Worm (Caenorhabditis elegans) whole organism, young adult: ENCODE results near the gene K11H3.3.
A peak's percentile ranks its signal among the peaks of the same experiment; 100 is the strongest.

Experiments
- B0035.1 ChIP-seq: sonication (generic microtip); optimal IDR thresholded peaks from 2 replicates; lab custom pipeline; 2016; ENCODE audit warnings: missing genetic modification characterization, mild to moderate bottlenecking, missing compliant biosample characterization, missing genotype, missing genetic modification reagents
- C06A6.2 ChIP-seq: fragments of 200-800 bp; sonication (Bioruptor generic); conservative IDR thresholded peaks from 2 replicates; pipeline ENCODE4 v1.3.6; 2022; ENCODE audit warnings: missing genetic modification characterization, missing compliant biosample characterization
- D2030.7 ChIP-seq: fragments of 200-800 bp; sonication (Bioruptor generic); IDR thresholded peaks from 2 replicates; pipeline ENCODE4 v1.3.6; 2022; ENCODE audit warnings: missing genetic modification reagents, missing genetic modification characterization, missing compliant biosample characterization
- F22D6.2 ChIP-seq: sonication (generic microtip); optimal IDR thresholded peaks from 2 replicates; lab custom pipeline; 2016; ENCODE audit warnings: mild to moderate bottlenecking, missing genetic modification characterization, missing compliant biosample characterization
- F23B12.7 ChIP-seq: sonication (generic microtip); optimal IDR thresholded peaks from 2 replicates; lab custom pipeline; 2017; ENCODE audit warnings: missing genetic modification characterization, mild to moderate bottlenecking, missing compliant biosample characterization, antibody characterized with exemption, moderate library complexity; ENCODE audit not compliant: insufficient read depth
- F33H1.4 ChIP-seq: fragments of 200-800 bp; sonication (Bioruptor generic); IDR thresholded peaks from 2 replicates; pipeline ENCODE4 v1.3.6; 2022; ENCODE audit warnings: missing genetic modification reagents, missing genetic modification characterization, missing compliant biosample characterization
- F39B2.1 ChIP-seq: fragments of 200-800 bp; sonication (Bioruptor generic); IDR thresholded peaks from 2 replicates; pipeline ENCODE4 v1.3.6; 2022; ENCODE audit warnings: missing genetic modification reagents, missing genetic modification characterization, missing compliant biosample characterization
- F52B5.7 ChIP-seq: sonication (generic microtip); optimal IDR thresholded peaks from 2 replicates; lab custom pipeline; 2016; ENCODE audit warnings: mild to moderate bottlenecking, missing genetic modification characterization, missing compliant biosample characterization
- T07F8.4 ChIP-seq: sonication (generic microtip); optimal IDR thresholded peaks from 2 replicates; lab custom pipeline; 2016; ENCODE audit warnings: mild to moderate bottlenecking, missing genetic modification characterization, moderate library complexity, missing compliant biosample characterization
- Y53G8AR.9 ChIP-seq: fragments of 200-800 bp; sonication (Bioruptor generic); conservative IDR thresholded peaks from 2 replicates; pipeline ENCODE4 v1.3.6; 2022; ENCODE audit warnings: missing genetic modification reagents, missing genetic modification characterization, missing compliant biosample characterization
- Y67H2A.10 ChIP-seq: fragments of 200-800 bp; sonication (Bioruptor generic); conservative IDR thresholded peaks from 2 replicates; pipeline ENCODE4 v1.3.6; 2022; ENCODE audit warnings: missing genetic modification reagents, missing genetic modification characterization, missing compliant biosample characterization
- Y79H2A.3 ChIP-seq: fragments of 200-800 bp; sonication (Bioruptor generic); conservative IDR thresholded peaks from 2 replicates; pipeline ENCODE4 v1.3.6; 2022; ENCODE audit warnings: missing genetic modification reagents, missing genetic modification characterization, missing compliant biosample characterization
- aptf-2 ChIP-seq: fragments of 200-800 bp; sonication (Bioruptor generic); conservative IDR thresholded peaks from 2 replicates; pipeline ENCODE4 v1.3.6; 2022; ENCODE audit warnings: missing genetic modification reagents, missing genetic modification characterization, missing compliant biosample characterization
- attf-3 ChIP-seq: fragments of 200-800 bp; sonication (Bioruptor generic); conservative IDR thresholded peaks from 2 replicates; pipeline ENCODE4 v1.3.6; 2022; ENCODE audit warnings: missing genetic modification reagents, missing genetic modification characterization, missing compliant biosample characterization
- attf-5 ChIP-seq: fragments of 200-800 bp; sonication (Bioruptor generic); optimal IDR thresholded peaks from 2 replicates; lab custom pipeline; 2018; ENCODE audit warnings: mild to moderate bottlenecking, missing genetic modification characterization, missing compliant biosample characterization
- bed-2 ChIP-seq: fragments of 200-800 bp; sonication (Bioruptor generic); IDR thresholded peaks from 2 replicates; pipeline ENCODE4 v1.3.6; 2022; ENCODE audit warnings: missing genetic modification reagents, missing genetic modification characterization, missing compliant biosample characterization
- ccch-3 ChIP-seq: fragments of 200-800 bp; sonication (Bioruptor generic); optimal IDR thresholded peaks from 2 replicates; lab custom pipeline; 2018; ENCODE audit warnings: mild to moderate bottlenecking, missing genetic modification characterization, missing compliant biosample characterization
- cebp-2 ChIP-seq: fragments of 200-800 bp; sonication (Bioruptor generic); IDR thresholded peaks from 2 replicates; pipeline ENCODE4 v1.3.6; 2022; ENCODE audit warnings: missing genetic modification characterization, missing compliant biosample characterization
- ceh-40 ChIP-seq: fragments of 200-800 bp; sonication (Bioruptor generic); IDR thresholded peaks from 2 replicates; pipeline ENCODE4 v1.3.6; 2022; ENCODE audit warnings: missing genetic modification characterization, missing compliant biosample characterization
- dpl-1 ChIP-seq: fragments of 150-350 bp; optimal IDR thresholded peaks from 2 replicates; lab custom pipeline; 2014; ENCODE audit warnings: missing biosample characterization, missing genetic modification reagents, missing genetic modification characterization
- hlh-26 ChIP-seq: fragments of 200-800 bp; sonication (Bioruptor generic); conservative IDR thresholded peaks from 2 replicates; pipeline ENCODE4 v1.3.6; 2022; ENCODE audit warnings: missing genetic modification reagents, missing genetic modification characterization, missing compliant biosample characterization
- hmg-1.2 ChIP-seq: fragments of 200-800 bp; sonication (Bioruptor generic); IDR thresholded peaks from 2 replicates; pipeline ENCODE4 v1.3.6; 2022; ENCODE audit warnings: missing genetic modification reagents, missing genetic modification characterization, missing compliant biosample characterization
- hrde-1 ChIP-seq: sonication (generic microtip); optimal IDR thresholded peaks from 2 replicates; lab custom pipeline; 2016; ENCODE audit warnings: missing genetic modification characterization, mild to moderate bottlenecking, missing compliant biosample characterization, moderate library complexity, missing genotype, missing genetic modification reagents, borderline replicate concordance
- lag-1 ChIP-seq: fragments of 200-800 bp; sonication (Bioruptor generic); IDR thresholded peaks from 2 replicates; pipeline ENCODE4 v1.3.6; 2022; ENCODE audit warnings: missing genetic modification reagents, missing genetic modification characterization, missing compliant biosample characterization
- let-607 ChIP-seq, 2 experiments: fragments of 200-800 bp in 1 of 2; sonication (Bioruptor generic) in 1 of 2; sonication (generic microtip) in 1 of 2; optimal IDR thresholded peaks; 2 replicates each; lab custom pipeline; 2016 to 2018; ENCODE audit warnings: mild to moderate bottlenecking in 2 of 2, missing compliant biosample characterization in 2 of 2, missing genetic modification characterization in 2 of 2, moderate library complexity in 2 of 2, missing genotype in 1 of 2
- lin-54 ChIP-seq: fragments of 200-800 bp; sonication (Bioruptor generic); optimal IDR thresholded peaks from 2 replicates; lab custom pipeline; 2018; ENCODE audit warnings: mild to moderate bottlenecking, missing genetic modification characterization, missing compliant biosample characterization
- lsl-1 ChIP-seq: fragments of 200-800 bp; sonication (Bioruptor generic); optimal IDR thresholded peaks from 2 replicates; lab custom pipeline; 2018; ENCODE audit warnings: mild to moderate bottlenecking, missing genetic modification characterization, moderate library complexity, missing compliant biosample characterization
- madf-6 ChIP-seq: fragments of 200-800 bp; sonication (Bioruptor generic); IDR thresholded peaks from 2 replicates; pipeline ENCODE4 v1.3.6; 2022; ENCODE audit warnings: missing genetic modification reagents, missing genetic modification characterization, missing compliant biosample characterization
- madf-8 ChIP-seq: fragments of 200-800 bp; sonication (Bioruptor generic); conservative IDR thresholded peaks from 2 replicates; pipeline ENCODE4 v1.3.6; 2022; ENCODE audit warnings: missing genetic modification reagents, missing genetic modification characterization, missing compliant biosample characterization
- mcd-1 ChIP-seq: fragments of 200-800 bp; sonication (Bioruptor generic); IDR thresholded peaks from 2 replicates; pipeline ENCODE4 v1.3.6; 2022; ENCODE audit warnings: missing genetic modification reagents, missing genetic modification characterization, missing compliant biosample characterization
- nhr-120 ChIP-seq: fragments of 200-800 bp; sonication (Bioruptor generic); IDR thresholded peaks from 2 replicates; pipeline ENCODE4 v1.3.6; 2022; ENCODE audit warnings: missing genetic modification characterization, missing compliant biosample characterization
- nhr-179 ChIP-seq: sonication (generic microtip); optimal IDR thresholded peaks from 2 replicates; lab custom pipeline; 2016; ENCODE audit warnings: mild to moderate bottlenecking, missing genetic modification characterization, missing compliant biosample characterization
- nhr-27 ChIP-seq: fragments of 200-800 bp; sonication (Bioruptor generic); optimal IDR thresholded peaks from 2 replicates; lab custom pipeline; 2018; ENCODE audit warnings: mild to moderate bottlenecking, missing genetic modification characterization, moderate library complexity, missing compliant biosample characterization
- sea-2 ChIP-seq: fragments of 200-800 bp; sonication (Bioruptor generic); IDR thresholded peaks from 2 replicates; pipeline ENCODE4 v1.3.6; 2022; ENCODE audit warnings: missing genetic modification characterization, missing compliant biosample characterization
- snpc-1.3 ChIP-seq: sonication (generic microtip); optimal IDR thresholded peaks from 2 replicates; lab custom pipeline; 2017; ENCODE audit warnings: missing genetic modification characterization, mild to moderate bottlenecking, missing compliant biosample characterization, antibody characterized with exemption, moderate library complexity, missing genotype, missing genetic modification reagents; ENCODE audit not compliant: insufficient read depth
- somi-1 ChIP-seq: fragments of 200-800 bp; sonication (Bioruptor generic); optimal IDR thresholded peaks from 2 replicates; lab custom pipeline; 2018; ENCODE audit warnings: mild to moderate bottlenecking, missing genetic modification characterization, missing compliant biosample characterization
- tbp1 ChIP-seq: fragments of 200-800 bp; sonication (Bioruptor generic); optimal IDR thresholded peaks from 2 replicates; lab custom pipeline; 2018; ENCODE audit warnings: mild to moderate bottlenecking, missing genetic modification characterization, missing compliant biosample characterization
- tlf-1 ChIP-seq: fragments of 200-800 bp; sonication (Bioruptor generic); optimal IDR thresholded peaks from 2 replicates; lab custom pipeline; 2018; ENCODE audit warnings: mild to moderate bottlenecking, missing genetic modification characterization, missing compliant biosample characterization
- unc-62 ChIP-seq: fragments of 150-350 bp; optimal IDR thresholded peaks from 2 replicates; lab custom pipeline; 2014; ENCODE audit warnings: missing biosample characterization, missing genetic modification reagents, missing genetic modification characterization
- zfh-2 ChIP-seq: fragments of 200-800 bp; sonication (Bioruptor generic); conservative IDR thresholded peaks from 2 replicates; pipeline ENCODE4 v1.3.6; 2022; ENCODE audit warnings: missing genetic modification reagents, missing genetic modification characterization, missing compliant biosample characterization
- ztf-18 ChIP-seq: sonication (generic microtip); optimal IDR thresholded peaks from 2 replicates; lab custom pipeline; 2016; ENCODE audit warnings: missing genotype, mild to moderate bottlenecking, missing genetic modification characterization, missing compliant biosample characterization
- ztf-28 ChIP-seq: fragments of 200-800 bp; sonication (Bioruptor generic); IDR thresholded peaks from 2 replicates; pipeline ENCODE4 v1.3.6; 2022; ENCODE audit warnings: missing genetic modification reagents, missing genetic modification characterization, missing compliant biosample characterization

K11H3.3 gene

DNA sequence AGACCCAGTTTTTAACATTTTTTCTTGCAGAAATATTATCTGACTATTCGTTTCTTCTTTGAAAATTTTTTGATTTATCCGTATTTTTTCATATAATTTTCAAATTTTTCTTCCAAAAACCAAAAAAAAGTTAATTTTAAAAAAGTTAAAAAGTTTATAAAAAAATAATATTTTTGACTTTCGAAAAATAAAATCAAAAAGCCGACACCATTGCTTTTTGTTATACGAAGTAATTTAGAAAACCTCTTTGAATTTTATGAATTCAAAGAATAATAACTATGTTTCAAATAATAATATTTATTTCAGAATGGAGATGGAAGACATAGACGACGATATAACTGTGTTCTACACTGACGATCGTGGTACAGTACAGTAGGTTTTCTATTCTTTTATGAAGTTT, 16.8 kb upstream of the K11H3.3 start, which contains the start of gene K11H3.8:
Gene K11H3.8 (plus strand): TSS at position 301 of the 400 bp plus-strand sequence.
- TF ChIP-seq ceh-40 (GFP tag; lab: Robert Waterston, UW) = no peak
- no peak for TF ChIP-seq nhr-27 (tag; lab: Kevin White, UChicago)
- TF ChIP-seq D2030.7 (GFP tag; lab: Robert Waterston, UW) = no peak
- TF ChIP-seq Y79H2A.3 = no peak
- TF ChIP-seq somi-1 (GFP tag; lab: Kevin White, UChicago) = no peak
- no peak for TF ChIP-seq B0035.1 (tag; lab: Kevin White, UChicago)
- no peak for TF ChIP-seq sea-2 (GFP tag; lab: Robert Waterston, UW)
- TF ChIP-seq nhr-179 = no peak
- TF ChIP-seq hmg-1.2 = no peak

DNA sequence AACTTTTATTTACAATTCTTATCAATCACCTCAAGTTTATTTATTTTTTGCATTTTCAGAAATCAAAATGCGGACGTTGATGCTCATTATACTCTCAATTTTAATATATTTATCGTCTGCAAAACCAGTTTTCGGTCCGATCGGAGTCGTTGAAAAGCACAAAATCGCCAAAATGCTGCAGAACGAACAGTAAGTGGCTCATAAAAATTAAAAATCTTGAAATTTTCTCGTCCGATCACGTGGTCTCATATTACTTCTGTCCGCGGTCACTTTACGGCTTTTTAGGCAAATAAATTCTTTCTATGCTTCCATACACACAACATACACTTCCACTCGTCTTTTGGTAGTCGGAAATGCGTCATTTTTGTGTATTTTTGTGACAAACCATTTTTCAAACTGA, 7.9 kb upstream of the K11H3.3 start, which contains the start of gene K11H3.5:
Gene K11H3.5 (plus strand): TSS at position 54 of the 400 bp plus-strand sequence.
- no peak for TF ChIP-seq mcd-1

DNA sequence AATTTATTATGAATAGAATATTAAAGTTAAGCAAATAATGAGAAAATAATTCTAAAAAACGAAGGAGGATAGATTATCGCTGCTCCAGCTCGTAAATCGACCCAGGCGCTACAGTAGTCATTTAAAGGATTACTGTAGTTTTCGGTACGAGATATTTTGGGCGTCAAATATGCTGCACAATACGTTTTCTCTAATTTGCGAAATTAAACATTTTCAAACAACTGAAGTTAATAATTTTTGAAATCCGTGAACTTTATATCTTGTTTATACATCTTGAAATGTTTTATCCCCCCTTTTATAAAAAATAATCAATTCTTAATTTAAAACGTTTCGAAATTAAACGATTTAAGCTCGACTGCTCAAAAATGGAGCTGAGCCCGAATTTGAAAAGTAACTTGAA, 5.6 kb upstream of the K11H3.3 start, which contains the start of gene K11H3.2:
Gene K11H3.2 (plus strand): TSS at position 301 of the 400 bp plus-strand sequence.
- TF ChIP-seq dpl-1 (no peak), madf-8 (GFP tag; lab: Robert Waterston, UW) (no peak), lsl-1 (GFP tag; lab: Kevin White, UChicago) (peak; percentile 13), sea-2 (GFP tag; lab: Robert Waterston, UW) (no peak)

DNA sequence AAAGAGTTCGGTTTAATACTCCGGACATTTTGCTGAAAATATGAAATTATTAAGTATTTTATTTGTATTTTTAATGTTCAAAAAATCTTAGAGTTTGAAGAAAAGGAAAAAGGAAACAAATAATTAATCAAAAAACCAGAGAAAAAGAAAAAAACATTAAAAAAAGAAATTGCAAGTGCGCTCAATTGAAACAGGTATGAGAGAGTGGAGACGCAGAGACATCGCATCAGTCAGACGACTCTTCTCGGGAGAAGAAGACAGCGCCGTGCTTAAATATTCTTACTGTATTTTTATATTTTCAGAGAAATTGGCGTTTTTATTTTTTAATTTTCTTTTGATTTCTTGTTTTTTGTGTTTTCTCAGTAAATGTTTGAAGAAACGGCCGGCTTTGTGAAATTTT, 3.6 kb upstream of the K11H3.3 start, which contains the start of gene mrpl-36:
Gene mrpl-36 (minus strand): TSS at position 34 of the 400 bp plus-strand sequence.
- TF ChIP-seq nhr-27 (tag; lab: Kevin White, UChicago) (no peak), cebp-2 (GFP tag; lab: Robert Waterston, UW) (no peak), let-607 (tag; optimal IDR thresholded peaks at IDR 0.05; lab: Kevin White, UChicago) (no peak), hlh-26 (GFP tag; lab: Robert Waterston, UW) (no peak), ztf-18 (tag; lab: Kevin White, UChicago) (no peak), unc-62 (no peak), mcd-1 (peak; percentile 73), attf-5 (peak; percentile 27), F33H1.4 (GFP tag; lab: Robert Waterston, UW) (0 out of 2 replicates have a peak, but pooled peaks have one; percentile 32), attf-3 (no peak), F23B12.7 (tag; lab: Kevin White, UChicago) (no peak), tbp1 (peak; percentile 21), nhr-120 (GFP tag; lab: Robert Waterston, UW) (no peak), Y53G8AR.9 (no peak), C06A6.2 (GFP tag; lab: Robert Waterston, UW) (no peak), Y79H2A.3 (no peak), ztf-28 (GFP tag; lab: Robert Waterston, UW) (no peak), bed-2 (GFP tag; lab: Robert Waterston, UW) (no peak), madf-6 (GFP tag; lab: Robert Waterston, UW) (peak; percentile 69), F52B5.7 (tag; lab: Kevin White, UChicago) (no peak), lag-1 (GFP tag; lab: Robert Waterston, UW) (no peak), hrde-1 (tag; lab: Kevin White, UChicago) (no peak), ccch-3 (GFP tag; lab: Kevin White, UChicago) (no peak), dpl-1 (no peak), snpc-1.3 (tag; lab: Kevin White, UChicago) (peak; percentile 35), tlf-1 (GFP tag; lab: Kevin White, UChicago) (no peak), Y67H2A.10 (GFP tag; lab: Robert Waterston, UW) (no peak), lin-54 (GFP tag; lab: Kevin White, UChicago) (peak; percentile 0), somi-1 (GFP tag; lab: Kevin White, UChicago) (no peak), F22D6.2 (tag; lab: Kevin White, UChicago) (no peak), F39B2.1 (GFP tag; lab: Robert Waterston, UW) (no peak), zfh-2 (GFP tag; lab: Robert Waterston, UW) (no peak), T07F8.4 (no peak), aptf-2 (no peak)
